Fruit fly (Drosophila melanogaster) whole organism, prepupa: ENCODE data around the gene CG3191.

ENCODE experiments used
- Blimp-1 ChIP-seq: fragments of 200-800 bp; sonication (Bioruptor generic); optimal IDR thresholded peaks from 3 replicates; lab custom pipeline; 2017; ENCODE audit warnings: missing biosample characterization, missing genetic modification characterization, mild to moderate bottlenecking, moderate library complexity, missing genetic modification reagents
- CG10631 ChIP-seq: fragments of 200-800 bp; sonication (Bioruptor generic); optimal IDR thresholded peaks from 2 replicates; lab custom pipeline; 2016; ENCODE audit warnings: missing biosample characterization, missing genetic modification characterization
- CG10669 ChIP-seq: fragments of 200-800 bp; sonication (Bioruptor generic); optimal IDR thresholded peaks from 3 replicates; lab custom pipeline; 2018; ENCODE audit warnings: missing biosample characterization, mild to moderate bottlenecking, missing genetic modification characterization, moderate library complexity
- CG11762 ChIP-seq: fragments of 200-800 bp; sonication (Bioruptor generic); optimal IDR thresholded peaks from 3 replicates; lab custom pipeline; 2016; ENCODE audit warnings: missing biosample characterization, missing genetic modification characterization; ENCODE audit not compliant: insufficient read depth
- CG11902 ChIP-seq: fragments of 200-800 bp; sonication (Bioruptor generic); optimal IDR thresholded peaks from 3 replicates; lab custom pipeline; 2016; ENCODE audit warnings: missing biosample characterization, missing genetic modification characterization
- CG1621 ChIP-seq: fragments of 200-800 bp; sonication (Bioruptor generic); optimal IDR thresholded peaks from 3 replicates; lab custom pipeline; 2018; ENCODE audit warnings: missing biosample characterization, mild to moderate bottlenecking, missing genetic modification characterization
- CG16779 ChIP-seq: fragments of 200-800 bp; sonication (Bioruptor generic); optimal IDR thresholded peaks from 3 replicates; lab custom pipeline; 2017; ENCODE audit warnings: missing biosample characterization, mild to moderate bottlenecking, missing genetic modification characterization
- CG31627 ChIP-seq: fragments of 200-800 bp; sonication (Bioruptor generic); optimal IDR thresholded peaks from 3 replicates; lab custom pipeline; 2016; ENCODE audit warnings: missing biosample characterization, missing genetic modification characterization
- CG32006 ChIP-seq: fragments of 200-800 bp; sonication (Bioruptor generic); optimal IDR thresholded peaks from 3 replicates; lab custom pipeline; 2017; ENCODE audit warnings: missing biosample characterization, mild to moderate bottlenecking, missing genetic modification characterization
- CG34406 ChIP-seq: fragments of 200-800 bp; sonication (Bioruptor generic); optimal IDR thresholded peaks from 3 replicates; lab custom pipeline; 2016; ENCODE audit warnings: missing biosample characterization, missing genetic modification characterization
- CG3919 ChIP-seq: fragments of 200-800 bp; sonication (Bioruptor generic); optimal IDR thresholded peaks from 3 replicates; lab custom pipeline; 2016; ENCODE audit warnings: missing biosample characterization, missing genetic modification characterization
- CG6163 ChIP-seq: fragments of 200-800 bp; sonication (Bioruptor generic); IDR thresholded peaks from 3 replicates; pipeline ENCODE4 v1.3.6; 2022; ENCODE audit warnings: missing biosample characterization, missing genetic modification characterization
- CG6276 ChIP-seq: fragments of 200-800 bp; sonication (Bioruptor generic); optimal IDR thresholded peaks from 2 replicates; lab custom pipeline; 2017; ENCODE audit warnings: missing biosample characterization, mild to moderate bottlenecking, missing genetic modification characterization
- CG6792 ChIP-seq: fragments of 200-800 bp; sonication (Bioruptor generic); optimal IDR thresholded peaks from 3 replicates; lab custom pipeline; 2016; ENCODE audit warnings: missing biosample characterization, missing genetic modification characterization
- CG6854 ChIP-seq: fragments of 200-800 bp; sonication (Bioruptor generic); optimal IDR thresholded peaks from 2 replicates; lab custom pipeline; 2017; ENCODE audit warnings: missing biosample characterization, mild to moderate bottlenecking, missing genetic modification characterization
- CG7368 ChIP-seq: fragments of 200-800 bp; sonication (Bioruptor generic); optimal IDR thresholded peaks from 3 replicates; lab custom pipeline; 2016; ENCODE audit warnings: missing biosample characterization, missing genetic modification characterization
- CG8119 ChIP-seq: fragments of 200-800 bp; sonication (Bioruptor generic); IDR thresholded peaks from 3 replicates; pipeline ENCODE4 v1.3.6; 2022; ENCODE audit warnings: missing biosample characterization, missing genetic modification characterization
- Eip75B ChIP-seq: fragments of 200-800 bp; sonication (Bioruptor generic); optimal IDR thresholded peaks from 3 replicates; lab custom pipeline; 2016; ENCODE audit warnings: missing biosample characterization, missing genetic modification characterization
- Eip78C ChIP-seq: fragments of 200-800 bp; sonication (Bioruptor generic); peaks from one replicate; lab custom pipeline; 2016; ENCODE audit warnings: missing biosample characterization, missing genetic modification characterization
- Ets96B ChIP-seq: fragments of 200-800 bp; optimal IDR thresholded peaks from 2 replicates; lab custom pipeline; 2019; ENCODE audit warnings: missing biosample characterization, mild to moderate bottlenecking, missing genetic modification characterization, moderate library complexity
- Gug ChIP-seq: fragments of 200-800 bp; sonication (Bioruptor generic); IDR thresholded peaks from 2 replicates; pipeline ENCODE4 v1.3.6; 2022; ENCODE audit warnings: missing biosample characterization, missing genetic modification characterization
- Hr38 ChIP-seq: sonication (Bioruptor generic); optimal IDR thresholded peaks from 2 replicates; lab custom pipeline; 2016; ENCODE audit warnings: missing biosample characterization, missing genetic modification characterization
- Hr39 ChIP-seq: fragments of 200-800 bp; sonication (Bioruptor generic); optimal IDR thresholded peaks from 2 replicates; lab custom pipeline; 2016; ENCODE audit warnings: missing biosample characterization, missing genetic modification characterization
- Lpt ChIP-seq: fragments of 200-800 bp; sonication (Bioruptor generic); optimal IDR thresholded peaks from 3 replicates; lab custom pipeline; 2016; ENCODE audit warnings: missing biosample characterization, missing genetic modification characterization
- Met ChIP-seq: fragments of 200-800 bp; sonication (Bioruptor generic); optimal IDR thresholded peaks from 3 replicates; lab custom pipeline; 2016; ENCODE audit warnings: missing biosample characterization, missing genetic modification characterization
- Smox ChIP-seq: fragments of 200-800 bp; sonication (Bioruptor generic); optimal IDR thresholded peaks from 3 replicates; lab custom pipeline; 2016; ENCODE audit warnings: missing biosample characterization, missing genetic modification characterization
- Sox102F ChIP-seq: fragments of 200-800 bp; sonication (Bioruptor generic); optimal IDR thresholded peaks from 2 replicates; lab custom pipeline; 2016; ENCODE audit warnings: missing biosample characterization, mild to moderate bottlenecking, missing genetic modification characterization
- Sox14 ChIP-seq: fragments of 200-800 bp; sonication (Bioruptor generic); optimal IDR thresholded peaks from 3 replicates; lab custom pipeline; 2016; ENCODE audit warnings: missing biosample characterization, missing genetic modification characterization
- Sox15 ChIP-seq: fragments of 200-800 bp; sonication (Bioruptor generic); optimal IDR thresholded peaks from 3 replicates; lab custom pipeline; 2016; ENCODE audit warnings: missing biosample characterization, missing genetic modification characterization
- achi ChIP-seq: fragments of 200-800 bp; sonication (Bioruptor generic); optimal IDR thresholded peaks from 3 replicates; lab custom pipeline; 2016; ENCODE audit warnings: missing biosample characterization, missing genetic modification characterization
- acj6 ChIP-seq: fragments of 200-800 bp; sonication (Bioruptor generic); optimal IDR thresholded peaks from 3 replicates; lab custom pipeline; 2016; ENCODE audit warnings: missing biosample characterization, missing genetic modification characterization
- cyc ChIP-seq: fragments of 200-800 bp; sonication (Bioruptor generic); optimal IDR thresholded peaks from 3 replicates; lab custom pipeline; 2016; ENCODE audit warnings: missing biosample characterization, missing genetic modification characterization
- dac ChIP-seq: fragments of 200-800 bp; sonication (Bioruptor generic); optimal IDR thresholded peaks from 2 replicates; lab custom pipeline; 2017; ENCODE audit warnings: missing biosample characterization, mild to moderate bottlenecking, missing genetic modification characterization
- dsx ChIP-seq: fragments of 200-800 bp; optimal IDR thresholded peaks from 3 replicates; lab custom pipeline; 2019; ENCODE audit warnings: missing biosample characterization, mild to moderate bottlenecking, missing genetic modification characterization, moderate library complexity; ENCODE audit not compliant: poor library complexity, severe bottlenecking
- eg ChIP-seq: fragments of 200-800 bp; sonication (Bioruptor generic); IDR thresholded peaks from 3 replicates; pipeline ENCODE4 v1.3.6; 2022; ENCODE audit warnings: missing biosample characterization, missing genetic modification characterization
- fd59A ChIP-seq: fragments of 200-800 bp; sonication (Bioruptor generic); optimal IDR thresholded peaks from 2 replicates; lab custom pipeline; 2017; ENCODE audit warnings: missing biosample characterization, mild to moderate bottlenecking, missing genetic modification characterization, missing genetic modification reagents
- lz ChIP-seq: fragments of 200-800 bp; sonication (Bioruptor generic); optimal IDR thresholded peaks from 3 replicates; lab custom pipeline; 2016; ENCODE audit warnings: missing biosample characterization, missing genetic modification characterization
- net ChIP-seq: fragments of 200-800 bp; sonication (Bioruptor generic); optimal IDR thresholded peaks from 3 replicates; lab custom pipeline; 2016; ENCODE audit warnings: missing biosample characterization, missing genetic modification characterization
- pdm3 ChIP-seq: fragments of 200-800 bp; sonication (Bioruptor generic); optimal IDR thresholded peaks from 3 replicates; lab custom pipeline; 2016; ENCODE audit warnings: missing biosample characterization, missing genetic modification characterization
- salr ChIP-seq, 2 experiments: fragments of 200-800 bp; sonication (Bioruptor generic); optimal IDR thresholded peaks; 3 replicates each; lab custom pipeline; 2016 to 2018; ENCODE audit warnings: missing biosample characterization in 2 of 2, missing genetic modification characterization in 2 of 2, mild to moderate bottlenecking in 1 of 2
- spab ChIP-seq: fragments of 200-800 bp; sonication (Bioruptor generic); optimal IDR thresholded peaks from 2 replicates; lab custom pipeline; 2017; ENCODE audit warnings: missing biosample characterization, mild to moderate bottlenecking, missing genetic modification characterization, missing genetic modification reagents
- ss ChIP-seq, 2 experiments: fragments of 200-800 bp; sonication (Bioruptor generic); optimal IDR thresholded peaks; 2 replicates in 1 of 2; 3 replicates in 1 of 2; lab custom pipeline; 2017 to 2018; ENCODE audit warnings: mild to moderate bottlenecking in 2 of 2, missing biosample characterization in 2 of 2, missing genetic modification characterization in 2 of 2, moderate library complexity in 1 of 2
- svp ChIP-seq: fragments of 200-800 bp; sonication (Bioruptor generic); peaks from one replicate; lab custom pipeline; 2016; ENCODE audit warnings: missing biosample characterization, missing genetic modification characterization
- topi ChIP-seq: fragments of 200-800 bp; sonication (Bioruptor generic); optimal IDR thresholded peaks from 3 replicates; lab custom pipeline; 2016; ENCODE audit warnings: missing biosample characterization, missing genetic modification characterization
- vri ChIP-seq: fragments of 200-800 bp; sonication (Bioruptor generic); optimal IDR thresholded peaks from 3 replicates; lab custom pipeline; 2016; ENCODE audit warnings: missing biosample characterization, mild to moderate bottlenecking, missing genetic modification characterization

Gene CG3191

dm6 chrX:2300293-2301068 lies 48.7 kb upstream of the CG3191 start (continued):
- peak; percentile 100 for TF ChIP-seq CG8119
- peak; percentile 99 for TF ChIP-seq acj6 (GFP tag; lab: Kevin White, UChicago)
- TF ChIP-seq Smox (GFP tag; lab: Kevin White, UChicago): peak; percentile 99
- peak; percentile 99 for TF ChIP-seq dac
- peak; percentile 98 for TF ChIP-seq achi (GFP tag; lab: Kevin White, UChicago)
- TF ChIP-seq CG32006 (GFP tag; lab: Kevin White, UChicago): peak; percentile 99
- TF ChIP-seq CG11902: peak; percentile 98
- peak; percentile 99 for TF ChIP-seq CG10669 (GFP tag; lab: Kevin White, UChicago)
- peak; percentile 99 for TF ChIP-seq CG6792 (GFP tag; lab: Kevin White, UChicago)
- TF ChIP-seq CG34406: peak; percentile 99
- TF ChIP-seq CG7368 (GFP tag; lab: Kevin White, UChicago): peak; percentile 97
- peak; percentile 100 for TF ChIP-seq CG6163
- peak; percentile 99 for TF ChIP-seq Sox15 (GFP tag; lab: Kevin White, UChicago)
- peak; percentile 91 to 99 for TF ChIP-seq salr (GFP tag; optimal IDR thresholded peaks at IDR 0.05; lab: Kevin White, UChicago)
- peak; percentile 99 for TF ChIP-seq Gug (GFP tag; lab: Robert Waterston, UW)
- peak; percentile 99 for TF ChIP-seq CG6276 (GFP tag; lab: Kevin White, UChicago)
- peak; percentile 99 for TF ChIP-seq eg (GFP tag; lab: Robert Waterston, UW)
- TF ChIP-seq pdm3 (GFP tag; lab: Kevin White, UChicago): peak; percentile 99

dm6 chrX:2298708-2299370 lies 47.0 kb upstream of the CG3191 start:
- no peak for TF ChIP-seq Hr38 (GFP tag; lab: Kevin White, UChicago)
- TF ChIP-seq Eip78C: peak; percentile 99
- peak; percentile 95 for TF ChIP-seq Eip75B
- peak; percentile 95 for TF ChIP-seq dsx (GFP tag; lab: Kevin White, UChicago)
- peak; percentile 79 for TF ChIP-seq CG6276 (GFP tag; lab: Kevin White, UChicago)
- TF ChIP-seq CG6163: peak; percentile 97
- TF ChIP-seq Gug (GFP tag; lab: Robert Waterston, UW): peak; percentile 87
- TF ChIP-seq CG10631 (GFP tag; lab: Kevin White, UChicago): peak; percentile 89
- TF ChIP-seq CG11902: peak; percentile 76
- TF ChIP-seq CG11762 (GFP tag; lab: Kevin White, UChicago): peak; percentile 85
- TF ChIP-seq Sox15 (GFP tag; lab: Kevin White, UChicago): peak; percentile 70
- peak; percentile 94 for TF ChIP-seq cyc (GFP tag; lab: Kevin White, UChicago)
- TF ChIP-seq Sox102F (GFP tag; lab: Kevin White, UChicago): peak; percentile 93
- peak; percentile 89 for TF ChIP-seq Hr39 (GFP tag; lab: Kevin White, UChicago)
- peak; percentile 96 for TF ChIP-seq topi (GFP tag; lab: Kevin White, UChicago)
- peak; percentile 79 to 91 for TF ChIP-seq salr (GFP tag; optimal IDR thresholded peaks at IDR 0.05; lab: Kevin White, UChicago)
- TF ChIP-seq CG7368 (GFP tag; lab: Kevin White, UChicago): peak; percentile 96
- peak; percentile 92 for TF ChIP-seq Sox14 (GFP tag; lab: Kevin White, UChicago)
- TF ChIP-seq lz: peak; percentile 92
- peak; percentile 91 for TF ChIP-seq CG6854 (GFP tag; lab: Kevin White, UChicago)
- peak; percentile 97 for TF ChIP-seq svp (GFP tag; lab: Kevin White, UChicago)
- peak; percentile 86 for TF ChIP-seq CG31627 (GFP tag; lab: Kevin White, UChicago)
- peak; percentile 93 for TF ChIP-seq pdm3 (GFP tag; lab: Kevin White, UChicago)
- TF ChIP-seq CG32006 (GFP tag; lab: Kevin White, UChicago): peak; percentile 84
- peak; percentile 85 for TF ChIP-seq CG8119
- TF ChIP-seq CG3919: peak; percentile 95
- TF ChIP-seq Blimp-1 (GFP tag; lab: Kevin White, UChicago): peak; percentile 77
- peak; percentile 93 for TF ChIP-seq Ets96B
- peak; percentile 92 for TF ChIP-seq Met (GFP tag; lab: Kevin White, UChicago)
- peak; percentile 85 for TF ChIP-seq spab
- peak; percentile 95 for TF ChIP-seq ss (GFP tag; optimal IDR thresholded peaks at IDR 0.05; lab: Kevin White, UChicago)
- TF ChIP-seq CG1621 (tag; lab: Kevin White, UChicago): peak; percentile 93
- peak; percentile 91 for TF ChIP-seq CG6792 (GFP tag; lab: Kevin White, UChicago)
- peak; percentile 84 for TF ChIP-seq fd59A (GFP tag; lab: Kevin White, UChicago)
- peak; percentile 93 for TF ChIP-seq vri (GFP tag; lab: Kevin White, UChicago)
- peak; percentile 85 for TF ChIP-seq Lpt (GFP tag; lab: Kevin White, UChicago)
- peak; percentile 89 for TF ChIP-seq CG16779
- peak; percentile 93 for TF ChIP-seq net (GFP tag; lab: Kevin White, UChicago)
